Worm (Caenorhabditis elegans) whole organism, L3 larva: ENCODE results near the gene atrn-1.

ENCODE experiments used
- R02D3.7 ChIP-seq: fragments of 150-350 bp; optimal IDR thresholded peaks from 2 replicates; lab custom pipeline; 2014; ENCODE audit warnings: missing biosample characterization, missing genetic modification characterization
- ZK546.5 ChIP-seq: sonication (generic microtip); optimal IDR thresholded peaks from 2 replicates; lab custom pipeline; 2017; ENCODE audit warnings: missing biosample characterization, missing genetic modification characterization
- aly-2 ChIP-seq: fragments of 150-350 bp; optimal IDR thresholded peaks from 2 replicates; lab custom pipeline; 2014; ENCODE audit warnings: missing biosample characterization, missing genetic modification characterization
- ama-1 ChIP-seq: fragments of 150-350 bp; optimal IDR thresholded peaks from 2 replicates; lab custom pipeline; 2018
- ceh-16 ChIP-seq: sonication (generic microtip); optimal IDR thresholded peaks from 2 replicates; lab custom pipeline; 2017; ENCODE audit warnings: missing biosample characterization, missing genetic modification characterization
- ceh-28 ChIP-seq: fragments of 150-350 bp; optimal IDR thresholded peaks from 2 replicates; lab custom pipeline; 2014; ENCODE audit warnings: missing biosample characterization, missing genetic modification reagents, missing genetic modification characterization
- ceh-82 ChIP-seq: fragments of 150-350 bp; optimal IDR thresholded peaks from 2 replicates; lab custom pipeline; 2014; ENCODE audit warnings: missing biosample characterization, missing genetic modification characterization
- daf-12 ChIP-seq: fragments of 150-350 bp; optimal IDR thresholded peaks from 2 replicates; lab custom pipeline; 2014; ENCODE audit warnings: missing biosample characterization, missing genetic modification reagents, missing genetic modification characterization
- egl-5 ChIP-seq: fragments of 150-350 bp; optimal IDR thresholded peaks from 2 replicates; lab custom pipeline; 2017; ENCODE audit warnings: missing biosample characterization, missing genetic modification reagents, missing genetic modification characterization, inconsistent platforms
- elt-1 ChIP-seq: fragments of 150-350 bp; optimal IDR thresholded peaks from 2 replicates; lab custom pipeline; 2014; ENCODE audit warnings: missing biosample characterization, missing genetic modification characterization
- elt-2 ChIP-seq: sonication (generic microtip); optimal IDR thresholded peaks from 2 replicates; lab custom pipeline; 2016; ENCODE audit warnings: missing genetic modification reagents, mild to moderate bottlenecking, missing genetic modification characterization, missing compliant biosample characterization
- fkh-2 ChIP-seq: fragments of 150-350 bp; optimal IDR thresholded peaks from 2 replicates; lab custom pipeline; 2014; ENCODE audit warnings: missing biosample characterization, missing genetic modification reagents, missing genetic modification characterization
- fos-1 ChIP-seq: fragments of 150-350 bp; optimal IDR thresholded peaks from 2 replicates; lab custom pipeline; 2014; ENCODE audit warnings: missing biosample characterization, missing genetic modification characterization
- hmg-11 ChIP-seq: sonication (generic microtip); optimal IDR thresholded peaks from 2 replicates; lab custom pipeline; 2016; ENCODE audit warnings: missing genetic modification characterization, missing compliant biosample characterization
- jun-1 ChIP-seq: fragments of 150-350 bp; optimal IDR thresholded peaks from 2 replicates; lab custom pipeline; 2014; ENCODE audit warnings: missing biosample characterization, missing genetic modification reagents, missing genetic modification characterization
- lin-15B ChIP-seq: fragments of 150-350 bp; optimal IDR thresholded peaks from 2 replicates; lab custom pipeline; 2014; ENCODE audit warnings: missing biosample characterization, missing genetic modification characterization
- lin-39 ChIP-seq: fragments of 150-350 bp; optimal IDR thresholded peaks from 2 replicates; lab custom pipeline; 2018; ENCODE audit warnings: missing biosample characterization, missing genetic modification reagents, missing genetic modification characterization
- lsy-12 ChIP-seq: sonication (generic microtip); optimal IDR thresholded peaks from 2 replicates; lab custom pipeline; 2016; ENCODE audit warnings: mild to moderate bottlenecking, missing genetic modification characterization, missing compliant biosample characterization
- mdl-1 ChIP-seq: fragments of 150-350 bp; optimal IDR thresholded peaks from 2 replicates; lab custom pipeline; 2014; ENCODE audit warnings: missing biosample characterization, missing genetic modification characterization
- mml-1 ChIP-seq: fragments of 150-350 bp; sonication (generic microtip); optimal IDR thresholded peaks from 3 replicates; lab custom pipeline; 2014; ENCODE audit warnings: missing biosample characterization, missing genetic modification characterization
- nfya-1 ChIP-seq: sonication (generic microtip); optimal IDR thresholded peaks from 2 replicates; lab custom pipeline; 2017; ENCODE audit warnings: missing genetic modification characterization, mild to moderate bottlenecking, missing compliant biosample characterization, antibody characterized with exemption, moderate library complexity; ENCODE audit not compliant: insufficient read depth
- nhr-11 ChIP-seq: fragments of 150-350 bp; optimal IDR thresholded peaks from 2 replicates; lab custom pipeline; 2014; ENCODE audit warnings: missing biosample characterization, missing genetic modification characterization
- nhr-12 ChIP-seq: fragments of 150-350 bp; optimal IDR thresholded peaks from 2 replicates; lab custom pipeline; 2014; ENCODE audit warnings: missing biosample characterization, missing genetic modification characterization
- nhr-23 ChIP-seq: fragments of 150-350 bp; optimal IDR thresholded peaks from 2 replicates; lab custom pipeline; 2014; ENCODE audit warnings: missing biosample characterization, missing genetic modification reagents, missing genetic modification characterization
- nhr-25 ChIP-seq: sonication (generic microtip); optimal IDR thresholded peaks from 2 replicates; lab custom pipeline; 2017; ENCODE audit warnings: missing biosample characterization, missing genetic modification characterization
- nhr-67 ChIP-seq: fragments of 150-350 bp; optimal IDR thresholded peaks from 2 replicates; lab custom pipeline; 2014; ENCODE audit warnings: missing biosample characterization, missing genetic modification characterization
- nhr-76 ChIP-seq: fragments of 150-350 bp; sonication (generic microtip); optimal IDR thresholded peaks from 5 replicates; lab custom pipeline; 2014; ENCODE audit warnings: missing biosample characterization, missing genetic modification characterization
- nhr-77 ChIP-seq: fragments of 150-350 bp; optimal IDR thresholded peaks from 2 replicates; lab custom pipeline; 2014; ENCODE audit warnings: missing biosample characterization, missing genetic modification characterization
- pha-4 ChIP-seq: fragments of 150-350 bp; optimal IDR thresholded peaks from 2 replicates; lab custom pipeline; 2014; ENCODE audit warnings: missing biosample characterization, missing genetic modification reagents, missing genetic modification characterization
- pqm-1 ChIP-seq: fragments of 150-350 bp; optimal IDR thresholded peaks from 2 replicates; lab custom pipeline; 2017; ENCODE audit warnings: missing biosample characterization, missing genetic modification characterization, inconsistent platforms
- sea-2 ChIP-seq: fragments of 150-350 bp; sonication (generic microtip); optimal IDR thresholded peaks from 4 replicates; lab custom pipeline; 2014; ENCODE audit warnings: missing biosample characterization, missing genetic modification reagents, missing genetic modification characterization
- skn-1 ChIP-seq: fragments of 150-350 bp; optimal IDR thresholded peaks from 2 replicates; lab custom pipeline; 2014; ENCODE audit warnings: missing biosample characterization, missing genetic modification characterization
- tbx-2 ChIP-seq: sonication (generic microtip); optimal IDR thresholded peaks from 2 replicates; lab custom pipeline; 2016; ENCODE audit warnings: mild to moderate bottlenecking, missing genetic modification characterization, missing compliant biosample characterization
- unc-39 ChIP-seq: sonication (generic microtip); optimal IDR thresholded peaks from 4 replicates; lab custom pipeline; 2017; ENCODE audit warnings: missing biosample characterization, missing genetic modification characterization
- unc-62 ChIP-seq: fragments of 150-350 bp; sonication (generic microtip); optimal IDR thresholded peaks from 4 replicates; lab custom pipeline; 2014; ENCODE audit warnings: missing biosample characterization, missing genetic modification reagents, missing genetic modification characterization
- zag-1 ChIP-seq: fragments of 150-350 bp; optimal IDR thresholded peaks from 2 replicates; lab custom pipeline; 2014; ENCODE audit warnings: missing biosample characterization, missing genetic modification characterization
- ztf-11 ChIP-seq: fragments of 150-350 bp; optimal IDR thresholded peaks from 2 replicates; lab custom pipeline; 2014; ENCODE audit warnings: missing biosample characterization, missing genetic modification characterization

Gene atrn-1

ce11 chrX:14709591-14709990, 1.8 kb upstream of the atrn-1 start:
- no peak for TF ChIP-seq sea-2 (GFP tag; lab: Kevin White, UChicago)
- TF ChIP-seq nhr-25 (tag; lab: Kevin White, UChicago) = peak; percentile 59
- peak; percentile 14 for TF ChIP-seq ceh-28 (tag; lab: Kevin White, UChicago)
- TF ChIP-seq nhr-12 (tag; lab: Kevin White, UChicago) = no peak
- no peak for TF ChIP-seq lin-39 (tag; lab: Kevin White, UChicago)
- TF ChIP-seq mdl-1 (tag; lab: Kevin White, UChicago) = no peak
- TF ChIP-seq jun-1 (tag; lab: Kevin White, UChicago) = no peak
- no peak for TF ChIP-seq nhr-67 (tag; lab: Kevin White, UChicago)
- no peak for TF ChIP-seq elt-1

ce11 chrX:14715459-14715858, 4.1 kb downstream of the atrn-1 start:
- TF ChIP-seq R02D3.7 (no peak), mdl-1 (tag; lab: Kevin White, UChicago) (no peak), nhr-12 (tag; lab: Kevin White, UChicago) (no peak), ztf-11 (tag; lab: Kevin White, UChicago) (no peak), pqm-1 (tag; lab: Kevin White, UChicago) (no peak), unc-39 (tag; lab: Kevin White, UChicago) (no peak), fkh-2 (no peak), ceh-28 (tag; lab: Kevin White, UChicago) (no peak), mml-1 (tag; lab: Kevin White, UChicago) (no peak), elt-1 (no peak), ceh-16 (no peak), lin-39 (tag; lab: Kevin White, UChicago) (no peak), unc-62 (no peak), nhr-25 (tag; lab: Kevin White, UChicago) (no peak)

ce11 chrX:14717782-14718181, 6.4 kb downstream of the atrn-1 start:
- TF ChIP-seq nhr-25 (tag; lab: Kevin White, UChicago) (no peak), lin-39 (tag; lab: Kevin White, UChicago) (no peak), unc-62 (no peak), pha-4 (no peak), unc-39 (tag; lab: Kevin White, UChicago) (no peak), R02D3.7 (no peak), egl-5 (tag; lab: Kevin White, UChicago) (no peak), ceh-82 (tag; lab: Kevin White, UChicago) (no peak), skn-1 (tag; lab: Kevin White, UChicago) (no peak), nfya-1 (tag; lab: Kevin White, UChicago) (no peak), pqm-1 (tag; lab: Kevin White, UChicago) (no peak), nhr-76 (tag; lab: Kevin White, UChicago) (no peak), elt-1 (no peak), mml-1 (tag; lab: Kevin White, UChicago) (no peak)

- TF ChIP-seq pqm-1 (tag; lab: Kevin White, UChicago) (no peak), skn-1 (tag; lab: Kevin White, UChicago) (no peak), ZK546.5 (tag; lab: Kevin White, UChicago) (no peak), sea-2 (GFP tag; lab: Kevin White, UChicago) (no peak), nhr-23 (no peak), zag-1 (tag; lab: Kevin White, UChicago) (no peak), ceh-28 (tag; lab: Kevin White, UChicago) (no peak), pha-4 (no peak), nhr-11 (tag; lab: Kevin White, UChicago) (no peak)
Observed at ce11 chrX:14721098-14721497, 9.7 kb downstream of the atrn-1 start, which contains the start of gene F33C8.2. F33C8.2 (plus strand) TSS chrX:14721398.

ce11 chrX:14724935-14725334, 13.6 kb downstream of the atrn-1 start:
- TF ChIP-seq ceh-28 (tag; lab: Kevin White, UChicago) = no peak
- no peak for TF ChIP-seq jun-1 (tag; lab: Kevin White, UChicago)
- TF ChIP-seq hmg-11 (tag; lab: Kevin White, UChicago) = no peak

- TF ChIP-seq aly-2 (tag; lab: Kevin White, UChicago) (no peak), R02D3.7 (no peak), ceh-16 (no peak), mml-1 (tag; lab: Kevin White, UChicago) (no peak), ama-1 (lab: Kevin White, UChicago) (no peak), fos-1 (tag; lab: Kevin White, UChicago) (no peak), lin-15B (no peak), nhr-11 (tag; lab: Kevin White, UChicago) (no peak), nhr-77 (tag; lab: Kevin White, UChicago) (no peak), daf-12 (no peak), egl-5 (tag; lab: Kevin White, UChicago) (no peak), tbx-2 (tag; lab: Kevin White, UChicago) (no peak), lsy-12 (no peak), elt-2 (tag; lab: Kevin White, UChicago) (no peak), nhr-23 (no peak), ceh-28 (tag; lab: Kevin White, UChicago) (no peak), skn-1 (tag; lab: Kevin White, UChicago) (no peak), nhr-12 (tag; lab: Kevin White, UChicago) (no peak), pqm-1 (tag; lab: Kevin White, UChicago) (no peak), sea-2 (GFP tag; lab: Kevin White, UChicago) (no peak)
Observed at ce11 chrX:14729319-14729718, 17.9 kb downstream of the atrn-1 start, which contains the start of gene tsp-8. tsp-8 (minus strand) TSS chrX:14729503.
